Worm (Caenorhabditis elegans): ENCODE measurements around the gene srlf-34.
A peak's percentile ranks its signal among the peaks of the same experiment; 100 is the strongest.

srlf-34 gene

DNA sequence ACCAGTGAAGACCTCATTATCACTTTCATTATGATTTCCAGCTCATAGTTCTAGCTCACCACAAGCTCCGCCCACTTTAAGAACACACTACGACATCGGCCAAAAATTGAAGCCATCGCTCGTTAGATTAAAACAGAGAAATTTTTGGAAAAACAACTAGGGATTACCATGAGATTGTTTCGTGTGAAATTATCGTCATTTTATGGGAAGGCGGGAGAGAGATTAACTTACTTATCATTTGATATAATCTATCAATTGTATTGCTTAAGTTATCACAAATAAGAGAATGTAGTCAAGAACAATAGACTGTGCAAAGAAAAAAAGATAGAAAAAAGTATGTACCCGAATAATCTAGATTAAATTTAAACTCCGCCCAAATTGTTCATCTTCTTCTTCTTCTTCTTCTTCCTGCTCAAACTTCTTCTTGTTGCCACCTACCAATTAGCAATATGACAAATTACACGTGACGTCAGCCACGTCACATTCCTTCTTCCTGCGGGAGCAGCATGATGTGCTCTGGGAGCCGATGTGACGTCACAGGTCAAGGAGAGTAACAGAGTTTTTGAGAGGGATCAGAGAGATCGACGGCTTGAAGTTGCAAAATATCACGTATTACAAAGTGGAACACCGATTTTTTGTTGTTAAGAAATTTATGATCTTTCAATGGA is 11.9 kb upstream of the srlf-34 start, which contains the start of gene nep-26:
nep-26 (minus strand) TSS at position 51 of the 668 bp plus-strand sequence.
- TF ChIP-seq snu-23 (GFP tag; optimal IDR thresholded peaks at IDR 0.05), result peak; percentile 51
- no peak for TF ChIP-seq ces-1 (GFP tag; optimal IDR thresholded peaks at IDR 0.05)
- no peak for TF ChIP-seq alr-1 (tag; optimal IDR thresholded peaks at IDR 0.05; ENCODE audit: borderline replicate concordance)
- no peak for TF ChIP-seq grh-1 (GFP tag; IDR thresholded peaks at IDR 0.05)
- no peak for TF ChIP-seq efl-3 (GFP tag; optimal IDR thresholded peaks at IDR 0.05)
- TF ChIP-seq unc-130 (tag; optimal IDR thresholded peaks at IDR 0.05), result peak; percentile 64
- no peak for TF ChIP-seq elt-3 (tag; optimal IDR thresholded peaks at IDR 0.05)
- peak; percentile 71 for TF ChIP-seq dsc-1 (tag; optimal IDR thresholded peaks at IDR 0.05)
- TF ChIP-seq egl-13 (tag; optimal IDR thresholded peaks at IDR 0.05), result no peak
- TF ChIP-seq vab-15 (tag; optimal IDR thresholded peaks at IDR 0.05), result no peak
- peak in 1 of 2 experiments; percentile 9 for TF ChIP-seq lin-35 (GFP tag; optimal IDR thresholded peaks at IDR 0.05)
- no peak for TF ChIP-seq sox-4 (tag; optimal IDR thresholded peaks at IDR 0.05)
- TF ChIP-seq nhr-85 (tag), result no peak
- TF ChIP-seq isw-1 (GFP tag; IDR thresholded peaks at IDR 0.05), result no peak
- TF ChIP-seq skn-1 (tag; optimal IDR thresholded peaks at IDR 0.05), result no peak
- TF ChIP-seq nhr-19 (GFP tag; conservative IDR thresholded peaks at IDR 0.05), result peak; percentile 78
- TF ChIP-seq nhr-12 (tag; optimal IDR thresholded peaks at IDR 0.05), result no peak
- TF ChIP-seq tbx-2 (tag; optimal IDR thresholded peaks at IDR 0.05), result peak; percentile 41
- TF ChIP-seq sptf-1 (tag; optimal IDR thresholded peaks at IDR 0.05), result no peak
- no peak for TF ChIP-seq mab-9 (GFP tag; IDR thresholded peaks at IDR 0.05)
- peak; percentile 30 for TF ChIP-seq nhr-47 (tag; optimal IDR thresholded peaks at IDR 0.05)
- no peak for TF ChIP-seq F16B12.6 (tag; optimal IDR thresholded peaks at IDR 0.05)
- TF ChIP-seq blmp-1 (tag; optimal IDR thresholded peaks at IDR 0.05), result no peak
- TF ChIP-seq fkh-10 (GFP tag; optimal IDR thresholded peaks at IDR 0.05), result no peak
- no peak for TF ChIP-seq snpc-4 (tag; optimal IDR thresholded peaks at IDR 0.05)
- TF ChIP-seq tlp-1 (tag; optimal IDR thresholded peaks at IDR 0.05), result no peak
- TF ChIP-seq mep-1 (tag; optimal IDR thresholded peaks at IDR 0.05), result no peak
- no peak for TF ChIP-seq pax-3 (tag; optimal IDR thresholded peaks at IDR 0.05)
- TF ChIP-seq Y116A8C.19 (tag; optimal IDR thresholded peaks at IDR 0.05; ENCODE audit: borderline replicate concordance), result no peak
- no peak for TF ChIP-seq C34B4.2 (tag; optimal IDR thresholded peaks at IDR 0.05)
- TF ChIP-seq lir-3 (tag; optimal IDR thresholded peaks at IDR 0.05; ENCODE audit: poor library complexity), result peak; percentile 41
- TF ChIP-seq fkh-4 (tag; optimal IDR thresholded peaks at IDR 0.05; ENCODE audit: borderline replicate concordance), result no peak
- TF ChIP-seq egl-27 (tag; optimal IDR thresholded peaks at IDR 0.05), result no peak
- TF ChIP-seq aly-2 (tag; optimal IDR thresholded peaks at IDR 0.05), result no peak
- TF ChIP-seq zip-4 (GFP tag; optimal IDR thresholded peaks at IDR 0.05), result no peak
- TF ChIP-seq xbp-1 (tag; optimal IDR thresholded peaks at IDR 0.05), result peak; percentile 52
- no peak for TF ChIP-seq pag-3 (tag; optimal IDR thresholded peaks at IDR 0.05; ENCODE audit: borderline replicate concordance, insufficient read depth)
- TF ChIP-seq dpl-1 (GFP tag; optimal IDR thresholded peaks at IDR 0.05), result peak in 1 of 3 experiments; percentile 11
- no peak for TF ChIP-seq fkh-8 (tag; optimal IDR thresholded peaks at IDR 0.05)
- no peak for TF ChIP-seq lin-15B (tag; optimal IDR thresholded peaks at IDR 0.05)
- no peak for TF ChIP-seq irx-1 (tag; optimal IDR thresholded peaks at IDR 0.05)
- TF ChIP-seq pqm-1 (tag; optimal IDR thresholded peaks at IDR 0.05), result no peak
- no peak for TF ChIP-seq ztf-11 (tag; optimal IDR thresholded peaks at IDR 0.05)
- TF ChIP-seq nhr-20 (tag; optimal IDR thresholded peaks at IDR 0.05), result peak; percentile 66
- TF ChIP-seq ceh-63 (GFP tag; optimal IDR thresholded peaks at IDR 0.05), result no peak
- TF ChIP-seq unc-86 (tag; optimal IDR thresholded peaks at IDR 0.05), result no peak
- TF ChIP-seq nhr-76 (tag; optimal IDR thresholded peaks at IDR 0.05), result no peak
- no peak for TF ChIP-seq unc-98 (GFP tag; IDR thresholded peaks at IDR 0.05)
- TF ChIP-seq fos-1 (tag; optimal IDR thresholded peaks at IDR 0.05), result no peak
- no peak for TF ChIP-seq ets-5 (GFP tag; IDR thresholded peaks at IDR 0.05)
- TF ChIP-seq nhr-237 (tag; optimal IDR thresholded peaks at IDR 0.05), result no peak
- peak; percentile 24 for TF ChIP-seq lin-13 (GFP tag; optimal IDR thresholded peaks at IDR 0.05)

All from whole organism, L1 larva.